Worm (Caenorhabditis elegans) whole organism, young adult: ENCODE results near the gene sri-47.
A peak's percentile ranks its signal among the peaks of the same experiment; 100 is the strongest.
"Not testable (repeated sequence)": the region's sequence is repeated elsewhere in the genome, so short reads cannot be mapped to it uniquely, and the experiment has no call there.

Source experiments
- B0035.1 ChIP-seq: sonication (generic microtip); optimal IDR thresholded peaks from 2 replicates; lab custom pipeline; 2016; ENCODE audit warnings: missing genetic modification characterization, mild to moderate bottlenecking, missing compliant biosample characterization, missing genotype, missing genetic modification reagents
- F49E8.2 ChIP-seq: sonication (generic microtip); optimal IDR thresholded peaks from 3 replicates; lab custom pipeline; 2017; ENCODE audit warnings: missing genetic modification characterization, mild to moderate bottlenecking, missing compliant biosample characterization, antibody characterized with exemption, moderate library complexity; ENCODE audit not compliant: insufficient read depth
- F57A8.1 ChIP-seq: fragments of 200-800 bp; sonication (Bioruptor generic); optimal IDR thresholded peaks from 2 replicates; lab custom pipeline; 2018; ENCODE audit warnings: mild to moderate bottlenecking, missing genetic modification characterization, moderate library complexity, missing compliant biosample characterization
- Y53F4B.3 ChIP-seq: fragments of 200-800 bp; sonication (Bioruptor generic); IDR thresholded peaks from 2 replicates; pipeline ENCODE4 v1.3.6; 2022; ENCODE audit warnings: missing genetic modification reagents, missing genetic modification characterization, missing compliant biosample characterization
- ZK185.1 ChIP-seq: sonication (generic microtip); optimal IDR thresholded peaks from 2 replicates; lab custom pipeline; 2016; ENCODE audit warnings: mild to moderate bottlenecking, missing genetic modification characterization, missing compliant biosample characterization; ENCODE audit not compliant: poor library complexity, severe bottlenecking
- akir-1 ChIP-seq: fragments of 200-800 bp; sonication (Bioruptor generic); optimal IDR thresholded peaks from 2 replicates; lab custom pipeline; 2018; ENCODE audit warnings: mild to moderate bottlenecking, missing genetic modification characterization, moderate library complexity, missing compliant biosample characterization
- aptf-2 ChIP-seq: fragments of 200-800 bp; sonication (Bioruptor generic); conservative IDR thresholded peaks from 2 replicates; pipeline ENCODE4 v1.3.6; 2022; ENCODE audit warnings: missing genetic modification reagents, missing genetic modification characterization, missing compliant biosample characterization
- atf-7 ChIP-seq: sonication (generic microtip); optimal IDR thresholded peaks from 2 replicates; lab custom pipeline; 2017; ENCODE audit warnings: mild to moderate bottlenecking, missing genetic modification characterization, missing compliant biosample characterization
- attf-5 ChIP-seq: fragments of 200-800 bp; sonication (Bioruptor generic); optimal IDR thresholded peaks from 2 replicates; lab custom pipeline; 2018; ENCODE audit warnings: mild to moderate bottlenecking, missing genetic modification characterization, missing compliant biosample characterization
- attf-6 ChIP-seq: fragments of 200-800 bp; sonication (Bioruptor generic); IDR thresholded peaks from 2 replicates; pipeline ENCODE4 v1.3.6; 2022; ENCODE audit warnings: missing genetic modification reagents, missing genetic modification characterization, missing compliant biosample characterization
- ceh-100 ChIP-seq: fragments of 200-800 bp; sonication (Bioruptor generic); IDR thresholded peaks from 2 replicates; pipeline ENCODE4 v1.3.6; 2022; ENCODE audit warnings: missing genetic modification reagents, missing genetic modification characterization, missing compliant biosample characterization
- ceh-79 ChIP-seq: sonication (generic microtip); optimal IDR thresholded peaks from 2 replicates; lab custom pipeline; 2017; ENCODE audit warnings: mild to moderate bottlenecking, missing genetic modification characterization, missing compliant biosample characterization
- die-1 ChIP-seq: sonication (generic microtip); optimal IDR thresholded peaks from 2 replicates; lab custom pipeline; 2016; ENCODE audit warnings: missing genotype, mild to moderate bottlenecking, missing genetic modification characterization, missing compliant biosample characterization
- dox-1 ChIP-seq: fragments of 200-800 bp; sonication (Bioruptor generic); IDR thresholded peaks from 2 replicates; pipeline ENCODE4 v1.3.6; 2022; ENCODE audit warnings: missing genetic modification reagents, missing genetic modification characterization, missing compliant biosample characterization
- dpff-1 ChIP-seq: sonication (generic microtip); optimal IDR thresholded peaks from 2 replicates; lab custom pipeline; 2017; ENCODE audit warnings: mild to moderate bottlenecking, missing genetic modification characterization, missing compliant biosample characterization
- efl-1 ChIP-seq: fragments of 150-350 bp; optimal IDR thresholded peaks from 2 replicates; lab custom pipeline; 2014; ENCODE audit warnings: missing biosample characterization, missing genetic modification reagents, missing genetic modification characterization
- ekl-4 ChIP-seq: fragments of 200-800 bp; sonication (Bioruptor generic); IDR thresholded peaks from 2 replicates; pipeline ENCODE4 v1.3.6; 2022; ENCODE audit warnings: missing genetic modification reagents, missing genetic modification characterization, missing compliant biosample characterization
- hlh-26 ChIP-seq: fragments of 200-800 bp; sonication (Bioruptor generic); conservative IDR thresholded peaks from 2 replicates; pipeline ENCODE4 v1.3.6; 2022; ENCODE audit warnings: missing genetic modification reagents, missing genetic modification characterization, missing compliant biosample characterization
- hmg-20 ChIP-seq: fragments of 200-800 bp; sonication (Bioruptor generic); IDR thresholded peaks from 2 replicates; pipeline ENCODE4 v1.3.6; 2022; ENCODE audit warnings: missing genetic modification reagents, missing genetic modification characterization, missing compliant biosample characterization
- let-607 ChIP-seq, 2 experiments: fragments of 200-800 bp in 1 of 2; sonication (Bioruptor generic) in 1 of 2; sonication (generic microtip) in 1 of 2; optimal IDR thresholded peaks; 2 replicates each; lab custom pipeline; 2016 to 2018; ENCODE audit warnings: mild to moderate bottlenecking in 2 of 2, missing compliant biosample characterization in 2 of 2, missing genetic modification characterization in 2 of 2, moderate library complexity in 2 of 2, missing genotype in 1 of 2
- lin-35 ChIP-seq, 3 experiments: fragments of 150-350 bp in 2 of 3; sonication (generic microtip) in 1 of 3; optimal IDR thresholded peaks; 2 replicates each; lab custom pipeline; 2014 to 2018; ENCODE audit warnings: missing biosample characterization in 3 of 3, missing genetic modification characterization in 3 of 3, missing genetic modification reagents in 3 of 3
- lsy-27 ChIP-seq: sonication (generic microtip); optimal IDR thresholded peaks from 2 replicates; lab custom pipeline; 2017; ENCODE audit warnings: missing genetic modification characterization, mild to moderate bottlenecking, missing compliant biosample characterization, antibody characterized with exemption, missing genotype, borderline replicate concordance; ENCODE audit not compliant: insufficient read depth
- madf-6 ChIP-seq: fragments of 200-800 bp; sonication (Bioruptor generic); IDR thresholded peaks from 2 replicates; pipeline ENCODE4 v1.3.6; 2022; ENCODE audit warnings: missing genetic modification reagents, missing genetic modification characterization, missing compliant biosample characterization
- madf-8 ChIP-seq: fragments of 200-800 bp; sonication (Bioruptor generic); conservative IDR thresholded peaks from 2 replicates; pipeline ENCODE4 v1.3.6; 2022; ENCODE audit warnings: missing genetic modification reagents, missing genetic modification characterization, missing compliant biosample characterization
- mel-28 ChIP-seq: sonication (generic microtip); optimal IDR thresholded peaks from 2 replicates; lab custom pipeline; 2016; ENCODE audit warnings: borderline replicate concordance, mild to moderate bottlenecking, missing genetic modification characterization, missing compliant biosample characterization
- mxl-1 ChIP-seq: sonication (generic microtip); optimal IDR thresholded peaks from 2 replicates; lab custom pipeline; 2016; ENCODE audit warnings: missing genetic modification characterization, missing compliant biosample characterization
- nfya-1 ChIP-seq: sonication (generic microtip); optimal IDR thresholded peaks from 2 replicates; lab custom pipeline; 2017; ENCODE audit warnings: antibody characterized with exemption, missing compliant biosample characterization, missing genetic modification characterization, borderline replicate concordance; ENCODE audit not compliant: insufficient read depth
- nhr-80 ChIP-seq: sonication (generic microtip); optimal IDR thresholded peaks from 2 replicates; lab custom pipeline; 2016; ENCODE audit warnings: missing genetic modification characterization, missing compliant biosample characterization
- nhr-90 ChIP-seq: sonication (generic microtip); optimal IDR thresholded peaks from 2 replicates; lab custom pipeline; 2016; ENCODE audit warnings: missing genotype, mild to moderate bottlenecking, missing genetic modification characterization, missing compliant biosample characterization
- rec-8 ChIP-seq, 2 experiments: sonication (generic microtip); optimal IDR thresholded peaks; 2 replicates each; lab custom pipeline; 2016; ENCODE audit warnings: mild to moderate bottlenecking in 2 of 2, missing genetic modification characterization in 2 of 2, missing genetic modification reagents in 2 of 2, missing genotype in 2 of 2, missing biosample characterization in 1 of 2, missing compliant biosample characterization in 1 of 2, moderate library complexity in 1 of 2
- sea-2 ChIP-seq: fragments of 200-800 bp; sonication (Bioruptor generic); IDR thresholded peaks from 2 replicates; pipeline ENCODE4 v1.3.6; 2022; ENCODE audit warnings: missing genetic modification characterization, missing compliant biosample characterization
- snpc-4 ChIP-seq, 5 experiments: fragments of 150-350 bp in 1 of 5; sonication (generic microtip) in 4 of 5; optimal IDR thresholded peaks; 2 replicates each; lab custom pipeline; 2014 to 2018; ENCODE audit warnings: missing genetic modification characterization in 5 of 5, missing biosample characterization in 3 of 5, antibody characterized with exemption in 2 of 5, mild to moderate bottlenecking in 2 of 5, missing compliant biosample characterization in 2 of 5, missing genotype in 2 of 5, moderate library complexity in 2 of 5, missing genetic modification reagents in 1 of 5
- somi-1 ChIP-seq: fragments of 200-800 bp; sonication (Bioruptor generic); optimal IDR thresholded peaks from 2 replicates; lab custom pipeline; 2018; ENCODE audit warnings: mild to moderate bottlenecking, missing genetic modification characterization, missing compliant biosample characterization
- tbx-9 ChIP-seq: sonication (generic microtip); optimal IDR thresholded peaks from 2 replicates; lab custom pipeline; 2016; ENCODE audit warnings: borderline replicate concordance, missing genetic modification characterization, inconsistent platforms, missing compliant biosample characterization
- zfh-2 ChIP-seq: fragments of 200-800 bp; sonication (Bioruptor generic); conservative IDR thresholded peaks from 2 replicates; pipeline ENCODE4 v1.3.6; 2022; ENCODE audit warnings: missing genetic modification reagents, missing genetic modification characterization, missing compliant biosample characterization
- ztf-3 ChIP-seq: fragments of 200-800 bp; sonication (Bioruptor generic); optimal IDR thresholded peaks from 2 replicates; lab custom pipeline; 2018; ENCODE audit warnings: mild to moderate bottlenecking, missing genetic modification characterization, missing compliant biosample characterization

sri-47 gene

ce11 chrII:2665606-2666005, 8.9 kb downstream of the sri-47 start, which contains the start of gene F22E5.22 (continued):
- TF ChIP-seq F57A8.1: no peak

ce11 chrII:2672320-2672719, 15.6 kb downstream of the sri-47 start, which contains the start of gene sri-57:
Gene sri-57 (minus strand): TSS chrII:2672420.
- not testable (repeated sequence) for TF ChIP-seq efl-1; dpff-1 (tag; lab: Kevin White, UChicago); Y53F4B.3 (GFP tag; lab: Robert Waterston, UW)

- TF ChIP-seq tbx-9 (tag; lab: Kevin White, UChicago); mxl-1 (tag; lab: Kevin White, UChicago); attf-5 (GFP tag; lab: Kevin White, UChicago): not testable (repeated sequence)
Measured at ce11 chrII:2673534-2673933, 16.8 kb downstream of the sri-47 start, which contains the start of the genes F22E5.20 and F22E5.1. Gene F22E5.20 (minus strand): TSS chrII:2673634. Gene F22E5.1 (plus strand): TSS chrII:2673775.

- TF ChIP-seq ceh-100 (GFP tag; lab: Robert Waterston, UW) (no peak), madf-6 (GFP tag; lab: Robert Waterston, UW) (peak; percentile 74), ekl-4 (0 out of 2 replicates have a peak, but pooled peaks have one; percentile 10), nhr-90 (no peak), sea-2 (GFP tag; lab: Robert Waterston, UW) (no peak), ztf-3 (GFP tag; lab: Kevin White, UChicago) (no peak), akir-1 (no peak), somi-1 (no peak), lin-35 (GFP tag; optimal IDR thresholded peaks at IDR 0.05; lab: Kevin White, UChicago) (no peak), aptf-2 (GFP tag; lab: Robert Waterston, UW) (peak; percentile 77), attf-6 (no peak), nhr-80 (tag; lab: Kevin White, UChicago) (peak; percentile 84), nfya-1 (no peak), zfh-2 (GFP tag; lab: Robert Waterston, UW) (no peak), madf-8 (peak; percentile 62), ceh-79 (tag; lab: Kevin White, UChicago) (no peak), hmg-20 (GFP tag; lab: Robert Waterston, UW) (no peak), mel-28 (tag; lab: Kevin White, UChicago) (no peak), lsy-27 (tag; lab: Kevin White, UChicago) (no peak), atf-7 (tag; lab: Kevin White, UChicago) (peak; percentile 36), ZK185.1 (tag; lab: Kevin White, UChicago) (no peak), hlh-26 (GFP tag; lab: Robert Waterston, UW) (no peak), die-1 (tag; lab: Kevin White, UChicago) (no peak), B0035.1 (tag; lab: Kevin White, UChicago) (no peak), snpc-4 (GFP tag; optimal IDR thresholded peaks at IDR 0.05; lab: Kevin White, UChicago) (no peak), snpc-4 (tag; optimal IDR thresholded peaks at IDR 0.05; lab: Kevin White, UChicago) (peak in 1 of 4 experiments; percentile 36), F49E8.2 (tag; lab: Kevin White, UChicago) (no peak), efl-1 (peak; percentile 63), rec-8 (tag; optimal IDR thresholded peaks at IDR 0.05; lab: Kevin White, UChicago) (no peak), let-607 (tag; optimal IDR thresholded peaks at IDR 0.05; lab: Kevin White, UChicago) (no peak), dox-1 (GFP tag; lab: Robert Waterston, UW) (0 out of 2 replicates have a peak, but pooled peaks have one; percentile 17)
Measured at ce11 chrII:2677534-2678168, 20.9 kb downstream of the sri-47 start, which contains the start of gene F22E5.17. Gene F22E5.17 (plus strand): TSS chrII:2678041.
